Worm (Caenorhabditis elegans) whole organism, mixed stage, embryonic: ENCODE data around the gene hpo-18.

Experiments used
- M03D4.4 ChIP-seq: sonication (generic microtip); optimal IDR thresholded peaks from 2 replicates; lab custom pipeline; 2017; ENCODE audit warnings: mild to moderate bottlenecking, missing genetic modification characterization, missing compliant biosample characterization
- bed-3 ChIP-seq: fragments of 200-800 bp; sonication (Bioruptor generic); optimal IDR thresholded peaks from 3 replicates; lab custom pipeline; 2018; ENCODE audit warnings: mild to moderate bottlenecking, missing genetic modification characterization, moderate library complexity, missing compliant biosample characterization
- blmp-1 ChIP-seq: fragments of 150-350 bp; optimal IDR thresholded peaks from 2 replicates; lab custom pipeline; 2014; ENCODE audit warnings: missing biosample characterization, missing genetic modification characterization
- ceh-39 ChIP-seq: fragments of 150-350 bp; optimal IDR thresholded peaks from 2 replicates; lab custom pipeline; 2014; ENCODE audit warnings: missing biosample characterization, missing genetic modification characterization
- ceh-43 ChIP-seq: fragments of 200-800 bp; sonication (Bioruptor generic); optimal IDR thresholded peaks from 2 replicates; lab custom pipeline; 2018; ENCODE audit warnings: mild to moderate bottlenecking, missing genetic modification characterization, moderate library complexity, missing compliant biosample characterization
- ceh-83 ChIP-seq: fragments of 200-800 bp; sonication (Bioruptor generic); optimal IDR thresholded peaks from 2 replicates; lab custom pipeline; 2018; ENCODE audit warnings: mild to moderate bottlenecking, missing genetic modification characterization, missing compliant biosample characterization
- cnd-1 ChIP-seq: fragments of 200-800 bp; sonication (Bioruptor generic); optimal IDR thresholded peaks from 2 replicates; lab custom pipeline; 2018; ENCODE audit warnings: mild to moderate bottlenecking, missing genetic modification characterization, missing compliant biosample characterization
- drap-1 ChIP-seq: fragments of 200-800 bp; sonication (Bioruptor generic); optimal IDR thresholded peaks from 3 replicates; lab custom pipeline; 2018; ENCODE audit warnings: mild to moderate bottlenecking, missing genetic modification characterization, missing compliant biosample characterization
- elt-3 ChIP-seq: fragments of 150-350 bp; optimal IDR thresholded peaks from 2 replicates; lab custom pipeline; 2014; ENCODE audit warnings: missing biosample characterization, missing genetic modification characterization
- flh-1 ChIP-seq: fragments of 200-800 bp; sonication (Bioruptor generic); optimal IDR thresholded peaks from 2 replicates; lab custom pipeline; 2018; ENCODE audit warnings: mild to moderate bottlenecking, missing genetic modification characterization, moderate library complexity, missing compliant biosample characterization
- lin-32 ChIP-seq: fragments of 200-800 bp; sonication (Bioruptor generic); optimal IDR thresholded peaks from 2 replicates; lab custom pipeline; 2018; ENCODE audit warnings: mild to moderate bottlenecking, missing genetic modification characterization, missing compliant biosample characterization
- lsy-2 ChIP-seq: fragments of 150-350 bp; optimal IDR thresholded peaks from 2 replicates; lab custom pipeline; 2014; ENCODE audit warnings: missing biosample characterization, missing genetic modification characterization
- mep-1 ChIP-seq: fragments of 150-350 bp; optimal IDR thresholded peaks from 2 replicates; lab custom pipeline; 2017; ENCODE audit warnings: missing biosample characterization, missing genetic modification reagents, missing genetic modification characterization, inconsistent platforms
- nhr-28 ChIP-seq: fragments of 150-350 bp; optimal IDR thresholded peaks from 2 replicates; lab custom pipeline; 2014; ENCODE audit warnings: missing biosample characterization, missing genetic modification characterization
- tbx-8 ChIP-seq: fragments of 200-800 bp; sonication (Bioruptor generic); optimal IDR thresholded peaks from 2 replicates; lab custom pipeline; 2018; ENCODE audit warnings: mild to moderate bottlenecking, missing genetic modification characterization, moderate library complexity, missing compliant biosample characterization
- unc-62 ChIP-seq: fragments of 150-350 bp; optimal IDR thresholded peaks from 2 replicates; lab custom pipeline; 2014; ENCODE audit warnings: missing biosample characterization, missing genetic modification reagents, missing genetic modification characterization
- zip-8 ChIP-seq: fragments of 150-350 bp; optimal IDR thresholded peaks from 2 replicates; lab custom pipeline; 2014; ENCODE audit warnings: missing biosample characterization, missing genetic modification characterization

Gene hpo-18

DNA sequence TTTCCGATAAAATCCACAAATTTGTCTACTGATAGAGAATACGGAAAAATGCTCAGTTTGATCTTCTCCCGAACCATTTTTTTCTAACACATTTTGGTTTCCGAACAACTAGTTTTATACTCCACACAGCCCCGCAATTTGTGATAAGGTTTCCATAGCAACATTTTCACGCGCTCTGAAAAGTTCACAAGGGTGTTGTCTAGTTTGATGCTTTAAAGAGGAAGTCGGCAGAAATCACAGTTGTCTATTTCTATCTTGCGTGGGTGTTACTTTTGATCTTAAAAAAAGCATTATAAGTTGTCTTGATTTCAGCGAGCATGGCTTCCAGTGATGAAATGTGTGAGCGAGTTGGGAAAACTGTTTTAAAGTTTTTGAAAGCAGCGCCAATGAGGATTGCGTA is 46.5 kb downstream of the hpo-18 start, which contains the start of gene ZC132.3:
TSS of gene ZC132.3 (minus strand) at position 101 of the 400 bp plus-strand sequence.
- TF ChIP-seq M03D4.4 (tag; lab: Kevin White, UChicago) (no peak), zip-8 (tag; lab: Kevin White, UChicago) (no peak), lin-32 (GFP tag; lab: Kevin White, UChicago) (no peak), lsy-2 (tag; lab: Kevin White, UChicago) (no peak), ceh-39 (tag; lab: Kevin White, UChicago) (no peak), mep-1 (tag; lab: Kevin White, UChicago) (no peak), blmp-1 (no peak), ceh-83 (GFP tag; lab: Kevin White, UChicago) (no peak)
- TF ChIP-seq, all 35 proteins: peak for 0

DNA sequence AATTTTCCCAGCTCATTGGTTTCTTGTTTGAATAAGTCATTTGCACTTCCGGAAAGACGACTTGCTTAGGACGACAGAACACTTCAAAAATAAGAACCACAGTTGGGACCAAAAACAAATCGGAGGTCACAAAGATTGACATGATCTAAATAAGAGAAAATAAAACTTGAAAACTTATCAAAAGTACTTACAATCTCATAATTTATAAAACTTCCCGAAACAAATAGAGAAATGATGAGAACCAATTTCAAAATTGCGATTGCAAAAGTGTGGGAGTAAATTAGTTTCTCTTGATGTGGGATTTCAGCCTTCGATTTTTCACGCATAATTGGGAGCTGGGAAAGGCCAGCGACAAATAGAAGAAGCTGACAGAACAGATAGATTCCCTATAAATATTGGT is 47.6 kb downstream of the hpo-18 start, which contains the start of gene ZC132.11:
TSS of gene ZC132.11 (minus strand) at position 101 of the 400 bp plus-strand sequence.
- TF ChIP-seq flh-1 (no peak), ceh-83 (GFP tag; lab: Kevin White, UChicago) (no peak), bed-3 (no peak), lsy-2 (tag; lab: Kevin White, UChicago) (no peak), blmp-1 (no peak), cnd-1 (tag; lab: Kevin White, UChicago) (no peak), unc-62 (GFP tag; lab: Kevin White, UChicago) (no peak), drap-1 (GFP tag; lab: Kevin White, UChicago) (no peak), nhr-28 (tag; lab: Kevin White, UChicago) (no peak), ceh-43 (GFP tag; lab: Kevin White, UChicago) (no peak), tbx-8 (GFP tag; lab: Kevin White, UChicago) (no peak), elt-3 (tag; lab: Kevin White, UChicago) (no peak)
